Worm (Caenorhabditis elegans) whole organism, L1 larva: ENCODE results near the gene Y43F8B.3.

Source experiments
- C16A3.4 ChIP-seq: fragments of 150-350 bp; optimal IDR thresholded peaks from 2 replicates; lab custom pipeline; 2014; ENCODE audit warnings: missing biosample characterization, missing genetic modification characterization
- F16B12.6 ChIP-seq: fragments of 150-350 bp; optimal IDR thresholded peaks from 2 replicates; lab custom pipeline; 2014; ENCODE audit warnings: missing biosample characterization, missing genetic modification characterization
- aha-1 ChIP-seq: fragments of 150-350 bp; optimal IDR thresholded peaks from 2 replicates; lab custom pipeline; 2014; ENCODE audit warnings: missing biosample characterization, missing genetic modification characterization
- blmp-1 ChIP-seq: fragments of 150-350 bp; optimal IDR thresholded peaks from 2 replicates; lab custom pipeline; 2014; ENCODE audit warnings: missing biosample characterization, missing genetic modification characterization
- ceh-88 ChIP-seq: fragments of 200-800 bp; sonication (Bioruptor generic); IDR thresholded peaks from 2 replicates; pipeline ENCODE4 v1.3.6; 2022; ENCODE audit warnings: missing genetic modification characterization, missing compliant biosample characterization
- ces-1 ChIP-seq: fragments of 150-350 bp; optimal IDR thresholded peaks from 2 replicates; lab custom pipeline; 2014; ENCODE audit warnings: missing biosample characterization, missing genetic modification reagents, missing genetic modification characterization
- dpl-1 ChIP-seq, 3 experiments: fragments of 150-350 bp in 2 of 3; sonication (generic microtip) in 1 of 3; optimal IDR thresholded peaks; 2 replicates each; lab custom pipeline; 2014 to 2017; ENCODE audit warnings: missing biosample characterization in 3 of 3, missing genetic modification characterization in 3 of 3, missing genetic modification reagents in 3 of 3
- dsc-1 ChIP-seq: sonication (generic microtip); optimal IDR thresholded peaks from 2 replicates; lab custom pipeline; 2016; ENCODE audit warnings: mild to moderate bottlenecking, missing genetic modification characterization, missing compliant biosample characterization
- efl-1 ChIP-seq, 4 experiments: fragments of 150-350 bp; optimal IDR thresholded peaks in 3 of 4; peaks in 1 of 4; 1 replicate in 1 of 4; 2 replicates in 3 of 4; lab custom pipeline; 2014; ENCODE audit warnings: missing biosample characterization in 2 of 4, missing genetic modification characterization in 2 of 4, missing genetic modification reagents in 2 of 4
- egl-13 ChIP-seq: sonication (generic microtip); optimal IDR thresholded peaks from 2 replicates; lab custom pipeline; 2016; ENCODE audit warnings: missing genotype, missing genetic modification reagents, missing genetic modification characterization, missing compliant biosample characterization
- elt-2 ChIP-seq: sonication (generic microtip); optimal IDR thresholded peaks from 2 replicates; lab custom pipeline; 2016; ENCODE audit warnings: missing genetic modification characterization, mild to moderate bottlenecking, inconsistent platforms, missing compliant biosample characterization, missing genetic modification reagents
- elt-3 ChIP-seq, 6 experiments: fragments of 150-350 bp in 1 of 6; sonication (generic microtip); optimal IDR thresholded peaks; 2 replicates each; lab custom pipeline; 2017 to 2018; ENCODE audit warnings: missing biosample characterization in 6 of 6, missing genetic modification characterization in 6 of 6, inconsistent platforms in 1 of 6
- irx-1 ChIP-seq: sonication (generic microtip); optimal IDR thresholded peaks from 2 replicates; lab custom pipeline; 2016; ENCODE audit warnings: missing genetic modification characterization, missing compliant biosample characterization
- lin-14 ChIP-seq: fragments of 200-800 bp; sonication (Bioruptor generic); optimal IDR thresholded peaks from 2 replicates; lab custom pipeline; 2018; ENCODE audit warnings: mild to moderate bottlenecking, missing genetic modification characterization, moderate library complexity, missing compliant biosample characterization
- lin-35 ChIP-seq, 2 experiments: fragments of 150-350 bp; optimal IDR thresholded peaks; 2 replicates each; lab custom pipeline; 2014; ENCODE audit warnings: missing biosample characterization in 2 of 2, missing genetic modification characterization in 2 of 2, missing genetic modification reagents in 2 of 2
- mef-2 ChIP-seq: fragments of 150-350 bp; optimal IDR thresholded peaks from 2 replicates; lab custom pipeline; 2014; ENCODE audit warnings: missing biosample characterization, missing genetic modification characterization
- mep-1 ChIP-seq: fragments of 150-350 bp; optimal IDR thresholded peaks from 2 replicates; lab custom pipeline; 2014; ENCODE audit warnings: missing biosample characterization, missing genetic modification characterization
- nhr-237 ChIP-seq: fragments of 150-350 bp; optimal IDR thresholded peaks from 2 replicates; lab custom pipeline; 2014; ENCODE audit warnings: missing biosample characterization, missing genetic modification characterization
- nhr-28 ChIP-seq: fragments of 150-350 bp; optimal IDR thresholded peaks from 2 replicates; lab custom pipeline; 2014; ENCODE audit warnings: missing biosample characterization, missing genetic modification characterization
- nhr-47 ChIP-seq: sonication (generic microtip); optimal IDR thresholded peaks from 2 replicates; lab custom pipeline; 2016; ENCODE audit warnings: mild to moderate bottlenecking, missing genetic modification characterization, moderate library complexity, missing compliant biosample characterization
- nhr-76 ChIP-seq: sonication (generic microtip); optimal IDR thresholded peaks from 2 replicates; lab custom pipeline; 2017; ENCODE audit warnings: missing biosample characterization, missing genetic modification characterization
- nhr-77 ChIP-seq: fragments of 150-350 bp; optimal IDR thresholded peaks from 2 replicates; lab custom pipeline; 2014; ENCODE audit warnings: missing biosample characterization, missing genetic modification characterization
- nhr-84 ChIP-seq: sonication (generic microtip); optimal IDR thresholded peaks from 2 replicates; lab custom pipeline; 2017; ENCODE audit warnings: missing biosample characterization, missing genetic modification characterization
- nhr-85 ChIP-seq: sonication (generic microtip); peaks from one replicate; lab custom pipeline; 2016; ENCODE audit warnings: missing genetic modification characterization, inconsistent platforms, missing compliant biosample characterization
- nhr-90 ChIP-seq: sonication (generic microtip); optimal IDR thresholded peaks from 2 replicates; lab custom pipeline; 2016; ENCODE audit warnings: mild to moderate bottlenecking, missing genetic modification characterization, missing compliant biosample characterization; ENCODE audit not compliant: poor library complexity
- pax-3 ChIP-seq: fragments of 200-800 bp; sonication (Bioruptor generic); optimal IDR thresholded peaks from 2 replicates; lab custom pipeline; 2018; ENCODE audit warnings: mild to moderate bottlenecking, missing genetic modification characterization, moderate library complexity, missing compliant biosample characterization
- snpc-4 ChIP-seq: fragments of 150-350 bp; optimal IDR thresholded peaks from 2 replicates; lab custom pipeline; 2014; ENCODE audit warnings: missing biosample characterization, missing genetic modification characterization
- sox-4 ChIP-seq: sonication (generic microtip); optimal IDR thresholded peaks from 2 replicates; lab custom pipeline; 2016; ENCODE audit warnings: missing genetic modification characterization, missing compliant biosample characterization
- sup-37 ChIP-seq: fragments of 200-800 bp; sonication (Bioruptor generic); optimal IDR thresholded peaks from 2 replicates; lab custom pipeline; 2018; ENCODE audit warnings: mild to moderate bottlenecking, missing genetic modification characterization, missing compliant biosample characterization
- swsn-7 ChIP-seq: sonication (generic microtip); optimal IDR thresholded peaks from 2 replicates; lab custom pipeline; 2016; ENCODE audit warnings: missing genetic modification characterization, missing compliant biosample characterization
- unc-130 ChIP-seq: fragments of 150-350 bp; optimal IDR thresholded peaks from 2 replicates; lab custom pipeline; 2017; ENCODE audit warnings: missing biosample characterization, missing genetic modification characterization, inconsistent platforms
- unc-62 ChIP-seq: fragments of 150-350 bp; optimal IDR thresholded peaks from 2 replicates; lab custom pipeline; 2014; ENCODE audit warnings: missing biosample characterization, missing genetic modification reagents, missing genetic modification characterization
- zag-1 ChIP-seq: fragments of 150-350 bp; optimal IDR thresholded peaks from 2 replicates; lab custom pipeline; 2014; ENCODE audit warnings: missing biosample characterization, missing genetic modification characterization

Y43F8B.3 gene

ce11 chrV:19466775-19467174 lies 36.1 kb upstream of the Y43F8B.3 start:
- peak; percentile 48 for TF ChIP-seq snpc-4 (tag; lab: Kevin White, UChicago)

- TF ChIP-seq nhr-237 (tag; lab: Kevin White, UChicago) (no peak), elt-2 (peak; percentile 48), lin-35 (GFP tag; optimal IDR thresholded peaks at IDR 0.05; lab: Kevin White, UChicago) (peak in 1 of 2 experiments; percentile 7)
Measured at ce11 chrV:19467574-19467973, 35.3 kb upstream of the Y43F8B.3 start, which contains the start of gene Y43F8B.23. Gene Y43F8B.23, minus strand, starts transcription at chrV:19467648.

- TF ChIP-seq F16B12.6 (tag; lab: Kevin White, UChicago): no peak
- TF ChIP-seq nhr-28 (tag; lab: Kevin White, UChicago): no peak
- TF ChIP-seq sox-4 (tag; lab: Kevin White, UChicago): no peak
- no peak for TF ChIP-seq nhr-76 (tag; lab: Kevin White, UChicago)
- no peak for TF ChIP-seq pax-3 (tag; lab: Kevin White, UChicago)
- TF ChIP-seq ces-1 (GFP tag; lab: Kevin White, UChicago): no peak
- no peak for TF ChIP-seq zag-1
- no peak for TF ChIP-seq nhr-47 (tag; lab: Kevin White, UChicago)
- no peak for TF ChIP-seq aha-1 (tag; lab: Kevin White, UChicago)
- no peak for TF ChIP-seq egl-13
- no peak for TF ChIP-seq ceh-88 (GFP tag; lab: Robert Waterston, UW)
- TF ChIP-seq unc-130 (tag; lab: Kevin White, UChicago): no peak
- TF ChIP-seq swsn-7 (tag; lab: Kevin White, UChicago): no peak
- no peak for TF ChIP-seq nhr-84
- no peak for TF ChIP-seq sup-37 (GFP tag; lab: Kevin White, UChicago)
- no peak for TF ChIP-seq lin-14 (GFP tag; lab: Kevin White, UChicago)
- TF ChIP-seq nhr-77 (tag; lab: Kevin White, UChicago): no peak
- TF ChIP-seq mef-2 (tag; lab: Kevin White, UChicago): no peak
Measured at ce11 chrV:19468083-19468482, 34.8 kb upstream of the Y43F8B.3 start, which contains the start of gene Y43F8B.12. Gene Y43F8B.12, plus strand, starts transcription at chrV:19468383.

- TF ChIP-seq dsc-1 (peak; percentile 48), nhr-85 (peak; percentile 38), sox-4 (tag; lab: Kevin White, UChicago) (no peak), elt-3 (tag; optimal IDR thresholded peaks at IDR 0.05; lab: Kevin White, UChicago) (no peak), nhr-28 (tag; lab: Kevin White, UChicago) (no peak), irx-1 (no peak), nhr-90 (no peak), sup-37 (GFP tag; lab: Kevin White, UChicago) (no peak), unc-62 (GFP tag; lab: Kevin White, UChicago) (no peak)
- TF ChIP-seq, all 84 proteins: peak for 2
Measured at ce11 chrV:19470385-19470784, 32.5 kb upstream of the Y43F8B.3 start, which contains the start of gene Y43F8B.11. Gene Y43F8B.11, plus strand, starts transcription at chrV:19470685.

- TF ChIP-seq efl-1 (optimal IDR thresholded peaks at IDR 0.05; lab: Kevin White, UChicago) (no peak), efl-1 (GFP tag; optimal IDR thresholded peaks at IDR 0.05 in 1 of 2; lab: Kevin White, UChicago) (peak in 1 of 2 experiments; percentile 44), mep-1 (tag; lab: Kevin White, UChicago) (no peak)
Measured at ce11 chrV:19473842-19474514, 28.9 kb upstream of the Y43F8B.3 start, which contains the start of gene Y43F8B.10. Gene Y43F8B.10, plus strand, starts transcription at chrV:19474464.

- TF ChIP-seq C16A3.4 (tag; lab: Kevin White, UChicago): no peak
- TF ChIP-seq efl-1 (optimal IDR thresholded peaks at IDR 0.05; lab: Kevin White, UChicago): peak; percentile 25 to 39
- peak; percentile 51 to 85 for TF ChIP-seq efl-1 (GFP tag; optimal IDR thresholded peaks at IDR 0.05 in 1 of 2; lab: Kevin White, UChicago)
- TF ChIP-seq dpl-1 (GFP tag; optimal IDR thresholded peaks at IDR 0.05; lab: Kevin White, UChicago): peak in 2 of 3 experiments; percentile 5 to 24
- no peak for TF ChIP-seq blmp-1 (tag; lab: Kevin White, UChicago)
Measured at ce11 chrV:19477302-19477701, 25.6 kb upstream of the Y43F8B.3 start.
